Fruit fly (Drosophila melanogaster): ENCODE results near the gene Cyp304a1.

Cyp304a1 gene

DNA sequence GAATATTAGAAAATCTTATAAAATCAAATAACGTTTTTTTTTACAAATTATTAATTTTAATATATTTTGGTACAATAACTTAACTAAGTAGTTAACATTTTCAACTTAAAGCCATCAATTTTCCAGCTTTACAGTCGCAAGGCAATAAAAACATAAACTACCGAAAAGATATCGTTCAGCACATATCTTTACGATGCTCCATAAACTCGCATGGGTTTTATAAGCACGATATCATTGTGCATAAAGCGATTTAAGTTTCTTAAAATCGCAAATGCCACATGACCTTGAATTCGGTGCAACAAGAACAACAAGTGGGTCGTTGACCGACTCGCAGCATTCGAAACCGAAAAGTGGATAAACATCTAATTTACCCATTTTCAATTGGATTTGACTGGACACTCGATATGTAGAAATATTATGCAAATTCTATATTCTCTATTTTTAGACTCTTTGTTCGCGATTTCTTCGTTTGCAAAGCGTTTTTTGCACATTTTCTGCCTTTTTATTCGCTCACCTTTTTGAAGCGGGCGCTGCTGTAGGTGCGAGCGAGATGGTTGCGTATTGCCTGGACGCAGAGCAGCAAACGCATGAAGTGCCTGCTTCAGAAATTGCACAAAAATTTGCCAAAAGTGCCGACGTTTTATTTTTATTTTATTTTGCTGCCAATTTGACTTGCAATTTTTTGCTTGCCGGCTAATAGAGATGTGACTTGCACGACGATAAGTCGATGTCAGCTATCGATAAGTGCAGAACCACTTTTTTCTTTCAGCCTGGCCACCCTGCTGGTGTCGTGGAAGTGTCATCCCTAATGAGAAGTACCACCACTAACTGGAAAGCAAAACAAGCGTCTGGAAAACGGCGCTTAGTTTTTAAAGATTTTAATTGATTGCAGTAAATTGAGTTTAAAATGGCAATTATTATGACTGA is 2.4 kb upstream of the Cyp304a1 start, which contains the start of gene Spc25 (continued):
- TF ChIP-seq CG11294 (GFP tag; IDR thresholded peaks at IDR 0.05) = no peak
- peak; percentile 44 for TF ChIP-seq CG10631 (GFP tag; optimal IDR thresholded peaks at IDR 0.05)
- TF ChIP-seq Hr39 (GFP tag; optimal IDR thresholded peaks at IDR 0.05) = peak; percentile 52
- peak; percentile 42 for TF ChIP-seq Met (GFP tag; optimal IDR thresholded peaks at IDR 0.05)
- no peak for TF ChIP-seq CG34406 (GFP tag; optimal IDR thresholded peaks at IDR 0.05)
- peak; percentile 49 for TF ChIP-seq pdm3 (GFP tag; optimal IDR thresholded peaks at IDR 0.05)
- no peak for TF ChIP-seq Lpt (GFP tag; optimal IDR thresholded peaks at IDR 0.05)

DNA sequence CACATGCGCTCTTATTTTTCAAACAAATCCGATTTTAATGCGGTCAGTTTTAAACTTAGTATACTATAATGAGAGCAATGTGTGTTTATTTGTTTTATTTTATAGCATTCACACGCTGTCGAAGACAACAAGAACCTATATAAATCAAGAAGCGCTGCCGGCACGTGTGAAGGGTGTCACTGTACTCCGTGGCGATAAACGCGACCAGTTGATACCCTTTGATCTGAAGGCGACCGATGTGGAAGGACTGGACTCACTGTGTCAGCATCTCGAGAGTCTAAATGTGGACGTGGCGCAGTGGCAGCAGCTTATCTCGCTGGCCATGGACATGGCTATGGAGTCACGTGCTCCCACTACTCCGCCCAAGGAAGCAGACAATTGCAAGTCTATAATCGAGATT is 979 bp upstream of the Cyp304a1 start:
- TF ChIP-seq svp (GFP tag) (peak; percentile 95), CG6163 (GFP tag; IDR thresholded peaks at IDR 0.05) (no peak), dsx (GFP tag; optimal IDR thresholded peaks at IDR 0.05; ENCODE audit: poor library complexity, severe bottlenecking) (no peak), CG16779 (tag; optimal IDR thresholded peaks at IDR 0.05) (no peak)

DNA sequence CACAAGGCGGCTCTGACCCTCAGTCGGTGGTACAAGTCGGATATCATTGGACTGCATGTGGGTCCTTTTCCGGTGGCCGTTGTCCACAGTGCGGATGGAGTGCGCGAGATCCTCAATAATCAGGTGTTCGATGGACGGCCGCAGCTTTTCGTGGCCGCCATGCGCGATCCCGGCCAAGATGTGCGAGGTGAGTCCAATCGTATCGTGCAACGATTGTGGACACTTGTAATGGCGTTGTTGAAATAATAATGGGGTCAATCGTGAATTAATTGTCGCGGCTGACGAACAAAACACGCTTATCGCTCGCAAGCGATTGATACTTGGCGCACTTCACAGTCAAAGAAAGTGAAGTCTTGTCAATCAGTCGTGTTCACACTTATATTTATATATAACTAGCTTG is 452 bp downstream of the Cyp304a1 start:
- TF ChIP-seq svp (GFP tag) (peak; percentile 90), esn (GFP tag; optimal IDR thresholded peaks at IDR 0.05) (no peak)

dm6 chr3R:12967612-12968011 is 4.0 kb downstream of the Cyp304a1 start, which contains the start of the genes CG14384 and grsm:
CG14384 (minus strand) TSS chr3R:12967712.
grsm (minus strand) TSS chr3R:12967712.
- no peak for TF ChIP-seq CG6792 (GFP tag; optimal IDR thresholded peaks at IDR 0.05)
- no peak for TF ChIP-seq CG6276 (GFP tag; optimal IDR thresholded peaks at IDR 0.05)
- no peak for TF ChIP-seq CG32006 (GFP tag; optimal IDR thresholded peaks at IDR 0.05)
- TF ChIP-seq svp (GFP tag) = no peak
- TF ChIP-seq ss (GFP tag; optimal IDR thresholded peaks at IDR 0.05) = no peak
- TF ChIP-seq Eip75B (GFP tag; optimal IDR thresholded peaks at IDR 0.05) = no peak
- TF ChIP-seq Eip93F (GFP tag; optimal IDR thresholded peaks at IDR 0.05) = no peak
- no peak for TF ChIP-seq vri (GFP tag; optimal IDR thresholded peaks at IDR 0.05)

DNA sequence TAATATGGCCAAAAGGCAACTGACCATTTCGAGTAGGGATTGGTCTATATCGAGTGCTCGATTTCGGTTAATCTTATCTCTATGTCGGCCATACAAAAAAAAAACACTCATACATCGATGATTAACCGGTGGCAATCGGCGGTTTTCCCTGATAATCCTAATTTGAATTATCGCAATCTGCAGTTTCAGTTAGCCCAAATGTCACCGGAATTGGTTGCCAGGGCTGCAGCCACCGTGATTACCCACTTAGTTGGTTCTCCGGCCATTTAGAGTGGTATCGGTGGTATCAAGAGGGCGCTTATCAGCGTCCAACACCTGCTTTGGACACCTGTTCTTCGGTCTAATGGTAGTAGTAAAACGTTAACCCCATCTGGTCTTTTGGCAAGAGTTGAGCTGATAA is 8.5 kb downstream of the Cyp304a1 start:
- TF ChIP-seq Eip93F (GFP tag; optimal IDR thresholded peaks at IDR 0.05) (no peak), Hr38 (GFP tag; optimal IDR thresholded peaks at IDR 0.05) (no peak), CG15336 (GFP tag; IDR thresholded peaks at IDR 0.05) (no peak), vri (GFP tag; optimal IDR thresholded peaks at IDR 0.05) (peak; percentile 34), CG31627 (GFP tag; optimal IDR thresholded peaks at IDR 0.05) (no peak), CG6792 (GFP tag; optimal IDR thresholded peaks at IDR 0.05) (no peak), acj6 (GFP tag; optimal IDR thresholded peaks at IDR 0.05) (no peak)

dm6 chr3R:12974447-12974846 is 10.9 kb downstream of the Cyp304a1 start:
- no peak for TF ChIP-seq Eip93F (GFP tag; optimal IDR thresholded peaks at IDR 0.05)
- no peak for TF ChIP-seq Lpt (GFP tag; optimal IDR thresholded peaks at IDR 0.05)
- TF ChIP-seq vri (GFP tag; optimal IDR thresholded peaks at IDR 0.05) = no peak
- TF ChIP-seq CG3032 (tag; optimal IDR thresholded peaks at IDR 0.05) = no peak
- TF ChIP-seq Smox (GFP tag; optimal IDR thresholded peaks at IDR 0.05) = no peak
- no peak for TF ChIP-seq CG9139 (GFP tag; optimal IDR thresholded peaks at IDR 0.05)
- TF ChIP-seq CG6163 (GFP tag; IDR thresholded peaks at IDR 0.05) = no peak; the same call in 2 of the 3 replicates
- TF ChIP-seq Hr39 (GFP tag; optimal IDR thresholded peaks at IDR 0.05) = no peak
- no peak for TF ChIP-seq dsx (GFP tag; optimal IDR thresholded peaks at IDR 0.05; ENCODE audit: poor library complexity, severe bottlenecking)
- TF ChIP-seq CG8632 (GFP tag; optimal IDR thresholded peaks at IDR 0.05) = peak; percentile 30
- TF ChIP-seq CG4318 (GFP tag; optimal IDR thresholded peaks at IDR 0.05) = no peak
- TF ChIP-seq salr (GFP tag; optimal IDR thresholded peaks at IDR 0.05) = peak in 1 of 2 experiments; percentile 30
- no peak for TF ChIP-seq spab (GFP tag; optimal IDR thresholded peaks at IDR 0.05)
- TF ChIP-seq eg (GFP tag; IDR thresholded peaks at IDR 0.05) = 0 out of 3 replicates have a peak, but pooled peaks have one; percentile 23
- no peak for TF ChIP-seq Gug (GFP tag; IDR thresholded peaks at IDR 0.05)
- TF ChIP-seq net (GFP tag; optimal IDR thresholded peaks at IDR 0.05) = no peak
- peak; percentile 17 for TF ChIP-seq CG7368 (GFP tag; optimal IDR thresholded peaks at IDR 0.05)
- no peak for TF ChIP-seq fd85E (GFP tag; optimal IDR thresholded peaks at IDR 0.05)
- TF ChIP-seq svp (GFP tag) = peak; percentile 64
- no peak for TF ChIP-seq fkh (GFP tag; optimal IDR thresholded peaks at IDR 0.05)
- peak; percentile 46 for TF ChIP-seq OdsH (GFP tag; optimal IDR thresholded peaks at IDR 0.05)
- peak; percentile 55 for TF ChIP-seq CG3919 (GFP tag; optimal IDR thresholded peaks at IDR 0.05)
- peak; percentile 53 for TF ChIP-seq CG10631 (GFP tag; optimal IDR thresholded peaks at IDR 0.05)
- no peak for TF ChIP-seq pdm3 (GFP tag; optimal IDR thresholded peaks at IDR 0.05)
- TF ChIP-seq cyc (GFP tag; optimal IDR thresholded peaks at IDR 0.05) = no peak

Data from whole organism, prepupa.